Fruit fly (Drosophila melanogaster) whole organism, embryonic: ENCODE data around the gene Arpc2.
A peak's percentile ranks its signal among the peaks of the same experiment; 100 is the strongest.

Experiments used
- Bdp1 ChIP-seq: fragments of 200-800 bp; sonication (Bioruptor generic); optimal IDR thresholded peaks from 3 replicates; lab custom pipeline; 2016; ENCODE audit warnings: missing biosample characterization, missing genetic modification characterization
- Bteb2 ChIP-seq: fragments of 200-800 bp; sonication (Bioruptor generic); optimal IDR thresholded peaks from 2 replicates; lab custom pipeline; 2016; ENCODE audit warnings: missing biosample characterization, missing genetic modification characterization
- CG11093 ChIP-seq: fragments of 200-800 bp; sonication (Bioruptor generic); IDR thresholded peaks from 3 replicates; pipeline ENCODE4 v1.3.6; 2022; ENCODE audit warnings: missing biosample characterization, missing genetic modification characterization
- CG11398 ChIP-seq: fragments of 200-800 bp; sonication (Bioruptor generic); optimal IDR thresholded peaks from 2 replicates; lab custom pipeline; 2016; ENCODE audit warnings: missing biosample characterization, missing genetic modification characterization
- CG12942 ChIP-seq: fragments of 200-800 bp; sonication (Bioruptor generic); optimal IDR thresholded peaks from 3 replicates; lab custom pipeline; 2016; ENCODE audit warnings: missing biosample characterization, missing genetic modification characterization
- CG17912 ChIP-seq: fragments of 200-800 bp; sonication (Bioruptor generic); optimal IDR thresholded peaks from 2 replicates; lab custom pipeline; 2018; ENCODE audit warnings: missing biosample characterization, mild to moderate bottlenecking, missing genetic modification characterization
- CG2120 ChIP-seq: fragments of 200-800 bp; sonication (Bioruptor generic); optimal IDR thresholded peaks from 3 replicates; lab custom pipeline; 2016; ENCODE audit warnings: missing biosample characterization, missing genetic modification characterization
- CG30020 ChIP-seq: fragments of 200-800 bp; optimal IDR thresholded peaks from 2 replicates; lab custom pipeline; 2019; ENCODE audit warnings: missing biosample characterization, mild to moderate bottlenecking, missing genetic modification characterization, moderate library complexity
- CG30431 ChIP-seq: fragments of 200-800 bp; sonication (Bioruptor generic); optimal IDR thresholded peaks from 2 replicates; lab custom pipeline; 2017; ENCODE audit warnings: missing biosample characterization, missing genetic modification characterization
- CG31224 ChIP-seq: fragments of 200-800 bp; sonication (Bioruptor generic); IDR thresholded peaks from 2 replicates; pipeline ENCODE4 v1.3.6; 2022; ENCODE audit warnings: missing biosample characterization, missing genetic modification characterization
- CG32772 ChIP-seq: fragments of 200-800 bp; sonication (Bioruptor generic); IDR thresholded peaks from 2 replicates; pipeline ENCODE4 v1.3.6; 2022; ENCODE audit warnings: missing biosample characterization, missing genetic modification characterization
- CG3281 ChIP-seq: fragments of 200-800 bp; sonication (Bioruptor generic); optimal IDR thresholded peaks from 3 replicates; lab custom pipeline; 2017; ENCODE audit warnings: missing biosample characterization, mild to moderate bottlenecking, missing genetic modification characterization
- CG4617 ChIP-seq: fragments of 200-800 bp; sonication (Bioruptor generic); optimal IDR thresholded peaks from 3 replicates; lab custom pipeline; 2016; ENCODE audit warnings: missing biosample characterization, missing genetic modification characterization, borderline replicate concordance
- CG4730 ChIP-seq: fragments of 200-800 bp; sonication (Bioruptor generic); IDR thresholded peaks from 2 replicates; pipeline ENCODE4 v1.3.6; 2022; ENCODE audit warnings: missing biosample characterization, missing genetic modification characterization
- CG6175 ChIP-seq: fragments of 200-800 bp; sonication (Bioruptor generic); IDR thresholded peaks from 3 replicates; pipeline ENCODE4 v1.3.6; 2022; ENCODE audit warnings: missing biosample characterization, missing genetic modification characterization
- CG6854 ChIP-seq: fragments of 200-800 bp; sonication (Bioruptor generic); optimal IDR thresholded peaks from 3 replicates; lab custom pipeline; 2017; ENCODE audit warnings: missing biosample characterization, mild to moderate bottlenecking, missing genetic modification characterization
- CG7372 ChIP-seq: fragments of 200-800 bp; sonication (Bioruptor generic); IDR thresholded peaks from 2 replicates; pipeline ENCODE4 v1.3.6; 2022; ENCODE audit warnings: missing biosample characterization, missing genetic modification characterization
- CG7556 ChIP-seq: fragments of 200-800 bp; sonication (Bioruptor generic); optimal IDR thresholded peaks from 2 replicates; lab custom pipeline; 2017; ENCODE audit warnings: missing biosample characterization, mild to moderate bottlenecking, missing genetic modification characterization
- CG8388 ChIP-seq: fragments of 200-800 bp; sonication (Bioruptor generic); optimal IDR thresholded peaks from 2 replicates; lab custom pipeline; 2019; ENCODE audit warnings: missing biosample characterization, mild to moderate bottlenecking, missing genetic modification characterization, moderate library complexity
- CG9437 ChIP-seq: fragments of 200-800 bp; sonication (Bioruptor generic); optimal IDR thresholded peaks from 2 replicates; lab custom pipeline; 2018; ENCODE audit warnings: missing biosample characterization, mild to moderate bottlenecking, missing genetic modification characterization
- Dek ChIP-seq: fragments of 200-800 bp; sonication (Bioruptor generic); optimal IDR thresholded peaks from 3 replicates; lab custom pipeline; 2019; ENCODE audit warnings: missing biosample characterization, mild to moderate bottlenecking, missing genetic modification characterization, moderate library complexity
- Ets65A ChIP-seq: fragments of 200-800 bp; sonication (Bioruptor generic); peaks from one replicate; lab custom pipeline; 2016; ENCODE audit warnings: missing biosample characterization, missing genetic modification characterization
- H15 ChIP-seq: fragments of 200-800 bp; sonication (Bioruptor generic); IDR thresholded peaks from 3 replicates; pipeline ENCODE4 v1.3.6; 2022; ENCODE audit warnings: missing biosample characterization, missing genetic modification characterization
- HLH3B ChIP-seq: fragments of 200-800 bp; sonication (Bioruptor generic); IDR thresholded peaks from 2 replicates; pipeline ENCODE4 v1.3.6; 2022; ENCODE audit warnings: missing biosample characterization, missing genetic modification characterization
- HLH54F ChIP-seq: fragments of 200-800 bp; sonication (Bioruptor generic); optimal IDR thresholded peaks from 3 replicates; lab custom pipeline; 2016; ENCODE audit warnings: missing biosample characterization, missing genetic modification characterization
- Hand ChIP-seq: fragments of 200-800 bp; sonication (Bioruptor generic); optimal IDR thresholded peaks from 2 replicates; lab custom pipeline; 2017; ENCODE audit warnings: mild to moderate bottlenecking, missing biosample characterization, missing genetic modification reagents, missing genetic modification characterization
- Hr39 ChIP-seq: fragments of >200 bp; optimal IDR thresholded peaks from 2 replicates; lab custom pipeline; 2017
- Hr78 ChIP-seq, 2 experiments: fragments of 200-800 bp in 1 of 2; fragments of >200 bp in 1 of 2; sonication (Bioruptor generic) in 1 of 2; optimal IDR thresholded peaks; 2 replicates each; lab custom pipeline; 2017 to 2019; ENCODE audit warnings: missing biosample characterization in 2 of 2, missing genetic modification characterization in 2 of 2, mild to moderate bottlenecking in 1 of 2, moderate library complexity in 1 of 2
- Myb ChIP-seq: fragments of 200-800 bp; sonication (Bioruptor generic); optimal IDR thresholded peaks from 2 replicates; lab custom pipeline; 2016; ENCODE audit warnings: missing biosample characterization, missing genetic modification characterization
- NC2β ChIP-seq: fragments of 200-800 bp; sonication (Bioruptor generic); optimal IDR thresholded peaks from 2 replicates; lab custom pipeline; 2016; ENCODE audit warnings: missing biosample characterization, missing genetic modification characterization
- Nf-YC ChIP-seq: fragments of 200-800 bp; optimal IDR thresholded peaks from 3 replicates; lab custom pipeline; 2019; ENCODE audit warnings: missing biosample characterization, mild to moderate bottlenecking, missing genetic modification characterization, moderate library complexity
- NfI ChIP-seq: fragments of 200-800 bp; sonication (Bioruptor generic); optimal IDR thresholded peaks from 3 replicates; lab custom pipeline; 2018; ENCODE audit warnings: missing biosample characterization, mild to moderate bottlenecking, missing genetic modification characterization, moderate library complexity
- PHDP ChIP-seq: fragments of 200-800 bp; sonication (Bioruptor generic); optimal IDR thresholded peaks from 3 replicates; lab custom pipeline; 2018; ENCODE audit warnings: missing biosample characterization, mild to moderate bottlenecking, missing genetic modification characterization, moderate library complexity
- Pdp1 ChIP-seq, 2 experiments: fragments of 200-800 bp; sonication (Bioruptor generic); optimal IDR thresholded peaks; 3 replicates each; lab custom pipeline; 2016; ENCODE audit warnings: missing biosample characterization in 2 of 2, missing genetic modification characterization in 2 of 2, mild to moderate bottlenecking in 1 of 2, moderate library complexity in 1 of 2
- Taf1 ChIP-seq: fragments of 200-800 bp; sonication (Bioruptor generic); IDR thresholded peaks from 2 replicates; pipeline ENCODE4 v1.3.6; 2022; ENCODE audit warnings: missing biosample characterization, missing genetic modification characterization
- ase ChIP-seq: fragments of 200-800 bp; sonication (Bioruptor generic); IDR thresholded peaks from 3 replicates; pipeline ENCODE4 v1.3.6; 2022; ENCODE audit warnings: missing biosample characterization, missing genetic modification characterization
- dan ChIP-seq: fragments of 200-800 bp; sonication (Bioruptor generic); IDR thresholded peaks from 2 replicates; pipeline ENCODE4 v1.3.6; 2022; ENCODE audit warnings: missing biosample characterization, missing genetic modification characterization
- disco-r ChIP-seq: fragments of 200-800 bp; sonication (Bioruptor generic); optimal IDR thresholded peaks from 2 replicates; lab custom pipeline; 2016; ENCODE audit warnings: missing biosample characterization, missing genetic modification characterization
- dysf ChIP-seq: fragments of 200-800 bp; sonication (Bioruptor generic); IDR thresholded peaks from 3 replicates; pipeline ENCODE4 v1.3.6; 2022; ENCODE audit warnings: missing biosample characterization, missing genetic modification characterization
- ewg ChIP-seq: fragments of 200-800 bp; sonication (Bioruptor generic); optimal IDR thresholded peaks from 3 replicates; lab custom pipeline; 2017; ENCODE audit warnings: mild to moderate bottlenecking, missing biosample characterization, missing genetic modification reagents, missing genetic modification characterization
- fd64A ChIP-seq: fragments of 200-800 bp; sonication (Bioruptor generic); optimal IDR thresholded peaks from 3 replicates; lab custom pipeline; 2018; ENCODE audit warnings: missing biosample characterization, mild to moderate bottlenecking, missing genetic modification characterization
- gcm ChIP-seq: fragments of 200-800 bp; sonication (Bioruptor generic); optimal IDR thresholded peaks from 2 replicates; lab custom pipeline; 2019; ENCODE audit warnings: missing biosample characterization, mild to moderate bottlenecking, missing genetic modification characterization, moderate library complexity
- gsb ChIP-seq: fragments of 200-800 bp; sonication (Bioruptor generic); IDR thresholded peaks from 2 replicates; pipeline ENCODE4 v1.3.6; 2022; ENCODE audit warnings: missing biosample characterization, missing genetic modification characterization
- otp ChIP-seq: fragments of 200-800 bp; sonication (Bioruptor generic); IDR thresholded peaks from 3 replicates; pipeline ENCODE4, ENCODE4 v1.3.6; 2022; ENCODE audit warnings: missing biosample characterization, missing genetic modification characterization
- pros ChIP-seq: fragments of 200-800 bp; sonication (Bioruptor generic); optimal IDR thresholded peaks from 3 replicates; lab custom pipeline; 2019; ENCODE audit warnings: missing biosample characterization, mild to moderate bottlenecking, missing genetic modification characterization, moderate library complexity
- ranshi ChIP-seq: fragments of 200-800 bp; sonication (Bioruptor generic); IDR thresholded peaks from 2 replicates; pipeline ENCODE4 v1.3.6; 2022; ENCODE audit warnings: missing biosample characterization, missing genetic modification characterization
- sisA ChIP-seq: fragments of 200-800 bp; sonication (Bioruptor generic); IDR thresholded peaks from 2 replicates; pipeline ENCODE4 v1.3.6; 2022; ENCODE audit warnings: missing biosample characterization, missing genetic modification characterization
- slbo ChIP-seq: fragments of 200-800 bp; sonication (Bioruptor generic); IDR thresholded peaks from 2 replicates; pipeline ENCODE4 v1.3.6; 2022; ENCODE audit warnings: missing biosample characterization, missing genetic modification characterization
- slp2 ChIP-seq: fragments of 200-800 bp; sonication (Bioruptor generic); optimal IDR thresholded peaks from 2 replicates; lab custom pipeline; 2016; ENCODE audit warnings: missing biosample characterization, missing genetic modification characterization
- sob ChIP-seq: fragments of 200-800 bp; sonication (Bioruptor generic); IDR thresholded peaks from 2 replicates; pipeline ENCODE4 v1.3.6; 2022; ENCODE audit warnings: missing biosample characterization, missing genetic modification characterization
- toy ChIP-seq: fragments of 200-800 bp; sonication (Bioruptor generic); IDR thresholded peaks from 2 replicates; pipeline ENCODE4 v1.3.6; 2022; ENCODE audit warnings: missing biosample characterization, missing genetic modification characterization
- zfh2 ChIP-seq: fragments of 200-800 bp; sonication (Bioruptor generic); optimal IDR thresholded peaks from 2 replicates; lab custom pipeline; 2016; ENCODE audit warnings: missing biosample characterization, missing genetic modification characterization

The Arpc2 gene

dm6 chr2L:20428756-20429408 is 12.0 kb downstream of the Arpc2 start (continued):
- TF ChIP-seq ase (GFP tag; lab: Robert Waterston, UW) = no peak
- no peak for TF ChIP-seq CG7556 (GFP tag; lab: Kevin White, UChicago)
- no peak for TF ChIP-seq HLH3B (GFP tag; lab: Robert Waterston, UW)
- no peak for TF ChIP-seq Hand (GFP tag; lab: Kevin White, UChicago)
- no peak for TF ChIP-seq CG32772 (GFP tag; lab: Robert Waterston, UW)
- no peak for TF ChIP-seq Hr78 (GFP tag; optimal IDR thresholded peaks at IDR 0.05; lab: Kevin White, UChicago)
- TF ChIP-seq gcm (GFP tag; lab: Kevin White, UChicago) = no peak
- TF ChIP-seq sisA = no peak
- TF ChIP-seq CG3281 (GFP tag; lab: Kevin White, UChicago) = peak; percentile 61
- no peak for TF ChIP-seq Bteb2 (GFP tag; lab: Kevin White, UChicago)
- no peak for TF ChIP-seq CG4730 (GFP tag; lab: Robert Waterston, UW)
- TF ChIP-seq CG4617 (GFP tag; lab: Kevin White, UChicago) = no peak
- no peak for TF ChIP-seq Hr39
- TF ChIP-seq Taf1 (GFP tag; lab: Robert Waterston, UW) = no peak
- TF ChIP-seq Dek (tag; lab: Kevin White, UChicago) = no peak
- no peak for TF ChIP-seq Bdp1 (GFP tag; lab: Kevin White, UChicago)
- TF ChIP-seq fd64A (GFP tag; lab: Kevin White, UChicago) = no peak
- no peak for TF ChIP-seq dan (GFP tag; lab: Robert Waterston, UW)
- no peak for TF ChIP-seq CG31224
- TF ChIP-seq Nf-YC (tag; lab: Kevin White, UChicago) = peak; percentile 58
- no peak for TF ChIP-seq PHDP
- no peak for TF ChIP-seq Myb
- no peak for TF ChIP-seq CG11398
- no peak for TF ChIP-seq CG7372 (GFP tag; lab: Robert Waterston, UW)
- no peak for TF ChIP-seq CG8388 (GFP tag; lab: Kevin White, UChicago)
- TF ChIP-seq CG9437 = peak; percentile 23
- TF ChIP-seq sob (GFP tag; lab: Robert Waterston, UW) = no peak
- no peak for TF ChIP-seq NC2β
- no peak for TF ChIP-seq slbo (GFP tag; lab: Robert Waterston, UW)
- TF ChIP-seq CG6175 (GFP tag; lab: Robert Waterston, UW) = no peak
- no peak for TF ChIP-seq CG6854 (GFP tag; lab: Kevin White, UChicago)
- no peak for TF ChIP-seq HLH54F (GFP tag; lab: Kevin White, UChicago)
- TF ChIP-seq CG17912 (GFP tag; lab: Kevin White, UChicago) = no peak
- no peak for TF ChIP-seq toy (GFP tag; lab: Robert Waterston, UW)
- TF ChIP-seq Pdp1 (GFP tag; optimal IDR thresholded peaks at IDR 0.05; lab: Kevin White, UChicago) = peak in 1 of 2 experiments; percentile 73
- TF ChIP-seq ranshi (GFP tag; lab: Robert Waterston, UW) = no peak
- TF ChIP-seq pros (GFP tag; lab: Kevin White, UChicago) = no peak
- TF ChIP-seq CG11093 (GFP tag; lab: Robert Waterston, UW) = no peak
- TF ChIP-seq otp (GFP tag; lab: Robert Waterston, UW) = no peak
- no peak for TF ChIP-seq gsb (GFP tag; lab: Robert Waterston, UW)
- no peak for TF ChIP-seq dysf (GFP tag; lab: Robert Waterston, UW)
- TF ChIP-seq CG2120 (GFP tag; lab: Kevin White, UChicago) = no peak
- TF ChIP-seq H15 (GFP tag; lab: Robert Waterston, UW) = no peak
- TF ChIP-seq disco-r (GFP tag; lab: Kevin White, UChicago) = no peak
- no peak for TF ChIP-seq Ets65A (GFP tag; lab: Kevin White, UChicago)
- TF ChIP-seq NfI (GFP tag; lab: Kevin White, UChicago) = no peak
- no peak for TF ChIP-seq CG30431 (GFP tag; lab: Kevin White, UChicago)
- TF ChIP-seq CG30020 (tag; lab: Kevin White, UChicago) = no peak
- no peak for TF ChIP-seq ewg (GFP tag; lab: Kevin White, UChicago)
- TF ChIP-seq zfh2 (GFP tag; lab: Kevin White, UChicago) = no peak
- no peak for TF ChIP-seq CG12942
- no peak for TF ChIP-seq slp2
